Worm (Caenorhabditis elegans) whole organism, L1 larva: ENCODE results near the gene tag-120.

Source experiments
- C04F5.9 ChIP-seq: sonication (generic microtip); optimal IDR thresholded peaks from 2 replicates; lab custom pipeline; 2016; ENCODE audit warnings: missing genetic modification characterization, missing compliant biosample characterization
- C16A3.4 ChIP-seq: fragments of 150-350 bp; optimal IDR thresholded peaks from 2 replicates; lab custom pipeline; 2014; ENCODE audit warnings: missing biosample characterization, missing genetic modification characterization
- C34B4.2 ChIP-seq: sonication (generic microtip); optimal IDR thresholded peaks from 2 replicates; lab custom pipeline; 2017; ENCODE audit warnings: mild to moderate bottlenecking, missing genetic modification characterization, missing compliant biosample characterization
- F16B12.6 ChIP-seq: fragments of 150-350 bp; optimal IDR thresholded peaks from 2 replicates; lab custom pipeline; 2014; ENCODE audit warnings: missing biosample characterization, missing genetic modification characterization
- aha-1 ChIP-seq: fragments of 150-350 bp; optimal IDR thresholded peaks from 2 replicates; lab custom pipeline; 2014; ENCODE audit warnings: missing biosample characterization, missing genetic modification characterization
- ama-1 ChIP-seq: fragments of 150-350 bp; optimal IDR thresholded peaks from 2 replicates; lab custom pipeline; 2014
- blmp-1 ChIP-seq: fragments of 150-350 bp; optimal IDR thresholded peaks from 2 replicates; lab custom pipeline; 2014; ENCODE audit warnings: missing biosample characterization, missing genetic modification characterization
- ceh-82 ChIP-seq, 3 experiments: fragments of 150-350 bp in 1 of 3; sonication (generic microtip) in 2 of 3; optimal IDR thresholded peaks; 2 replicates each; lab custom pipeline; 2014 to 2017; ENCODE audit warnings: missing biosample characterization in 3 of 3, missing genetic modification characterization in 3 of 3
- ceh-88 ChIP-seq: fragments of 200-800 bp; sonication (Bioruptor generic); IDR thresholded peaks from 2 replicates; pipeline ENCODE4 v1.3.6; 2022; ENCODE audit warnings: missing genetic modification characterization, missing compliant biosample characterization
- ces-1 ChIP-seq: fragments of 150-350 bp; optimal IDR thresholded peaks from 2 replicates; lab custom pipeline; 2014; ENCODE audit warnings: missing biosample characterization, missing genetic modification reagents, missing genetic modification characterization
- dpl-1 ChIP-seq, 3 experiments: fragments of 150-350 bp in 2 of 3; sonication (generic microtip) in 1 of 3; optimal IDR thresholded peaks; 2 replicates each; lab custom pipeline; 2014 to 2017; ENCODE audit warnings: missing biosample characterization in 3 of 3, missing genetic modification characterization in 3 of 3, missing genetic modification reagents in 3 of 3
- efl-1 ChIP-seq, 4 experiments: fragments of 150-350 bp; optimal IDR thresholded peaks in 3 of 4; peaks in 1 of 4; 1 replicate in 1 of 4; 2 replicates in 3 of 4; lab custom pipeline; 2014; ENCODE audit warnings: missing biosample characterization in 2 of 4, missing genetic modification characterization in 2 of 4, missing genetic modification reagents in 2 of 4
- efl-3 ChIP-seq: fragments of 200-800 bp; sonication (Bioruptor generic); optimal IDR thresholded peaks from 2 replicates; lab custom pipeline; 2018; ENCODE audit warnings: mild to moderate bottlenecking, missing genetic modification characterization, missing compliant biosample characterization
- egl-13 ChIP-seq: sonication (generic microtip); optimal IDR thresholded peaks from 2 replicates; lab custom pipeline; 2016; ENCODE audit warnings: missing genotype, missing genetic modification reagents, missing genetic modification characterization, missing compliant biosample characterization
- egl-27 ChIP-seq, 2 experiments: fragments of 150-350 bp in 1 of 2; sonication (generic microtip); optimal IDR thresholded peaks; 3 replicates each; lab custom pipeline; 2017 to 2018; ENCODE audit warnings: missing biosample characterization in 2 of 2, missing genetic modification characterization in 2 of 2, missing genetic modification reagents in 2 of 2
- elt-3 ChIP-seq, 6 experiments: fragments of 150-350 bp in 1 of 6; sonication (generic microtip); optimal IDR thresholded peaks; 2 replicates each; lab custom pipeline; 2017 to 2018; ENCODE audit warnings: missing biosample characterization in 6 of 6, missing genetic modification characterization in 6 of 6, inconsistent platforms in 1 of 6
- ets-5 ChIP-seq: fragments of 200-800 bp; sonication (Bioruptor generic); IDR thresholded peaks from 2 replicates; pipeline ENCODE4 v1.3.6; 2022; ENCODE audit warnings: missing genetic modification characterization, missing compliant biosample characterization
- fkh-10 ChIP-seq: sonication (generic microtip); optimal IDR thresholded peaks from 2 replicates; lab custom pipeline; 2017; ENCODE audit warnings: missing biosample characterization, missing genetic modification reagents, missing genetic modification characterization
- fkh-4 ChIP-seq: sonication (generic microtip); optimal IDR thresholded peaks from 2 replicates; lab custom pipeline; 2016; ENCODE audit warnings: missing compliant biosample characterization, missing genetic modification characterization, borderline replicate concordance
- grh-1 ChIP-seq: fragments of 200-800 bp; sonication (Bioruptor generic); IDR thresholded peaks from 2 replicates; pipeline ENCODE4 v1.3.6; 2022; ENCODE audit warnings: missing genetic modification reagents, missing genetic modification characterization, missing compliant biosample characterization
- hlh-17 ChIP-seq: fragments of 200-800 bp; sonication (Bioruptor generic); optimal IDR thresholded peaks from 2 replicates; lab custom pipeline; 2018; ENCODE audit warnings: missing genetic modification characterization, mild to moderate bottlenecking, missing compliant biosample characterization, moderate library complexity, borderline replicate concordance
- hlh-4 ChIP-seq: sonication (generic microtip); optimal IDR thresholded peaks from 2 replicates; lab custom pipeline; 2016; ENCODE audit warnings: mild to moderate bottlenecking, missing genetic modification characterization, missing compliant biosample characterization
- hpl-2 ChIP-seq: fragments of 150-350 bp; optimal IDR thresholded peaks from 2 replicates; lab custom pipeline; 2014; ENCODE audit warnings: missing biosample characterization, missing genetic modification reagents, missing genetic modification characterization
- irx-1 ChIP-seq: sonication (generic microtip); optimal IDR thresholded peaks from 2 replicates; lab custom pipeline; 2016; ENCODE audit warnings: missing genetic modification characterization, missing compliant biosample characterization
- lin-14 ChIP-seq: fragments of 200-800 bp; sonication (Bioruptor generic); optimal IDR thresholded peaks from 2 replicates; lab custom pipeline; 2018; ENCODE audit warnings: mild to moderate bottlenecking, missing genetic modification characterization, moderate library complexity, missing compliant biosample characterization
- lin-15B ChIP-seq: fragments of 150-350 bp; sonication (generic microtip); optimal IDR thresholded peaks from 3 replicates; lab custom pipeline; 2014; ENCODE audit warnings: missing biosample characterization, missing genetic modification characterization
- lin-35 ChIP-seq, 2 experiments: fragments of 150-350 bp; optimal IDR thresholded peaks; 2 replicates each; lab custom pipeline; 2014; ENCODE audit warnings: missing biosample characterization in 2 of 2, missing genetic modification characterization in 2 of 2, missing genetic modification reagents in 2 of 2
- lin-39 ChIP-seq: fragments of 150-350 bp; optimal IDR thresholded peaks from 2 replicates; lab custom pipeline; 2014; ENCODE audit warnings: missing biosample characterization, missing genetic modification reagents, missing genetic modification characterization
- lir-3 ChIP-seq: sonication (generic microtip); optimal IDR thresholded peaks from 2 replicates; lab custom pipeline; 2016; ENCODE audit warnings: mild to moderate bottlenecking, missing genetic modification characterization, moderate library complexity, missing compliant biosample characterization; ENCODE audit not compliant: poor library complexity
- mdl-1 ChIP-seq, 2 experiments: fragments of 150-350 bp; optimal IDR thresholded peaks; 2 replicates each; lab custom pipeline; 2014 to 2017; ENCODE audit warnings: missing biosample characterization in 2 of 2, missing genetic modification characterization in 2 of 2, inconsistent platforms in 1 of 2
- mep-1 ChIP-seq: fragments of 150-350 bp; optimal IDR thresholded peaks from 2 replicates; lab custom pipeline; 2014; ENCODE audit warnings: missing biosample characterization, missing genetic modification characterization
- nhr-20 ChIP-seq: sonication (generic microtip); optimal IDR thresholded peaks from 2 replicates; lab custom pipeline; 2016; ENCODE audit warnings: mild to moderate bottlenecking, missing genetic modification characterization, missing compliant biosample characterization
- nhr-237 ChIP-seq: fragments of 150-350 bp; optimal IDR thresholded peaks from 2 replicates; lab custom pipeline; 2014; ENCODE audit warnings: missing biosample characterization, missing genetic modification characterization
- nhr-28 ChIP-seq: fragments of 150-350 bp; optimal IDR thresholded peaks from 2 replicates; lab custom pipeline; 2014; ENCODE audit warnings: missing biosample characterization, missing genetic modification characterization
- nhr-47 ChIP-seq: sonication (generic microtip); optimal IDR thresholded peaks from 2 replicates; lab custom pipeline; 2016; ENCODE audit warnings: mild to moderate bottlenecking, missing genetic modification characterization, moderate library complexity, missing compliant biosample characterization
- nhr-77 ChIP-seq: fragments of 150-350 bp; optimal IDR thresholded peaks from 2 replicates; lab custom pipeline; 2014; ENCODE audit warnings: missing biosample characterization, missing genetic modification characterization
- nhr-84 ChIP-seq: sonication (generic microtip); optimal IDR thresholded peaks from 2 replicates; lab custom pipeline; 2017; ENCODE audit warnings: missing biosample characterization, missing genetic modification characterization
- nhr-90 ChIP-seq: sonication (generic microtip); optimal IDR thresholded peaks from 2 replicates; lab custom pipeline; 2016; ENCODE audit warnings: mild to moderate bottlenecking, missing genetic modification characterization, missing compliant biosample characterization; ENCODE audit not compliant: poor library complexity
- pag-3 ChIP-seq: sonication (generic microtip); optimal IDR thresholded peaks from 2 replicates; lab custom pipeline; 2017; ENCODE audit warnings: missing genetic modification characterization, mild to moderate bottlenecking, missing compliant biosample characterization, antibody characterized with exemption, borderline replicate concordance; ENCODE audit not compliant: insufficient read depth
- pax-3 ChIP-seq: fragments of 200-800 bp; sonication (Bioruptor generic); optimal IDR thresholded peaks from 2 replicates; lab custom pipeline; 2018; ENCODE audit warnings: mild to moderate bottlenecking, missing genetic modification characterization, moderate library complexity, missing compliant biosample characterization
- pqm-1 ChIP-seq: sonication (generic microtip); optimal IDR thresholded peaks from 3 replicates; lab custom pipeline; 2017; ENCODE audit warnings: missing biosample characterization, missing genetic modification characterization
- rnt-1 ChIP-seq: sonication (generic microtip); optimal IDR thresholded peaks from 2 replicates; lab custom pipeline; 2016; ENCODE audit warnings: mild to moderate bottlenecking, missing genetic modification characterization, moderate library complexity, missing compliant biosample characterization
- skn-1 ChIP-seq: fragments of 150-350 bp; optimal IDR thresholded peaks from 2 replicates; lab custom pipeline; 2014; ENCODE audit warnings: missing biosample characterization, missing genetic modification characterization
- snpc-4 ChIP-seq: fragments of 150-350 bp; optimal IDR thresholded peaks from 2 replicates; lab custom pipeline; 2014; ENCODE audit warnings: missing biosample characterization, missing genetic modification characterization
- sox-4 ChIP-seq: sonication (generic microtip); optimal IDR thresholded peaks from 2 replicates; lab custom pipeline; 2016; ENCODE audit warnings: missing genetic modification characterization, missing compliant biosample characterization
- sup-37 ChIP-seq: fragments of 200-800 bp; sonication (Bioruptor generic); optimal IDR thresholded peaks from 2 replicates; lab custom pipeline; 2018; ENCODE audit warnings: mild to moderate bottlenecking, missing genetic modification characterization, missing compliant biosample characterization
- swsn-7 ChIP-seq: sonication (generic microtip); optimal IDR thresholded peaks from 2 replicates; lab custom pipeline; 2016; ENCODE audit warnings: missing genetic modification characterization, missing compliant biosample characterization
- tlp-1 ChIP-seq: fragments of 150-350 bp; optimal IDR thresholded peaks from 2 replicates; lab custom pipeline; 2014; ENCODE audit warnings: missing biosample characterization, missing genetic modification characterization
- unc-30 ChIP-seq: sonication (generic microtip); optimal IDR thresholded peaks from 2 replicates; lab custom pipeline; 2017; ENCODE audit warnings: missing biosample characterization, missing genetic modification characterization
- vab-15 ChIP-seq: sonication (generic microtip); optimal IDR thresholded peaks from 2 replicates; lab custom pipeline; 2017; ENCODE audit warnings: missing genotype, mild to moderate bottlenecking, missing genetic modification characterization, missing compliant biosample characterization
- xbp-1 ChIP-seq: sonication (generic microtip); optimal IDR thresholded peaks from 2 replicates; lab custom pipeline; 2016; ENCODE audit warnings: missing genetic modification characterization, missing compliant biosample characterization
- zag-1 ChIP-seq: fragments of 150-350 bp; optimal IDR thresholded peaks from 2 replicates; lab custom pipeline; 2014; ENCODE audit warnings: missing biosample characterization, missing genetic modification characterization
- ztf-11 ChIP-seq, 2 experiments: sonication (generic microtip); optimal IDR thresholded peaks; 2 replicates each; lab custom pipeline; 2016 to 2017; ENCODE audit warnings: missing genetic modification characterization in 2 of 2, missing biosample characterization in 1 of 2, missing compliant biosample characterization in 1 of 2

tag-120 gene

DNA sequence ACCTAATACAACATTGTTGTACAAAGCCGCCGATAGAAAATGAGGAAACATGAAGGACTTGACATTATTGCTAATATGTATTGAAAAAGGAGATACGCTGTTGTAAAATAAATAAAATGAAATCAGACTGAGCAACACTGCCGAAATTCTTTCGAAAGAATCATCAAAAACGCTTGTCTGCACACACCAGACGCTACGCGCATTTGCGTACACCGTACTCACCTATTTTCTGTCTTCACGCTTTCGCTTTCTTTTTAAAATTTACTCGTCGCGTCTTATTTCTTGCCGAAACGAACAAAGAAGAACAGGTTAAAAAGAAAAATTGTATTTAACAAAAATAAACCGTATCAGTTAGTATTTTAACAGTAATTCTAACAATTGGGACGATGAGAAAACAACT lies 18.9 kb downstream of the tag-120 start (continued):
- TF ChIP-seq mdl-1 (tag; optimal IDR thresholded peaks at IDR 0.05; lab: Kevin White, UChicago) (peak in 1 of 2 experiments; percentile 40), hpl-2 (no peak), grh-1 (GFP tag; lab: Robert Waterston, UW) (no peak), efl-1 (optimal IDR thresholded peaks at IDR 0.05; lab: Kevin White, UChicago) (peak; percentile 33 to 55), efl-1 (GFP tag; optimal IDR thresholded peaks at IDR 0.05 in 1 of 2; lab: Kevin White, UChicago) (peak; percentile 50 to 94), ama-1 (lab: Kevin White, UChicago) (no peak), nhr-90 (tag; lab: Kevin White, UChicago) (peak; percentile 3), sup-37 (no peak), mep-1 (tag; lab: Kevin White, UChicago) (peak; percentile 64), pqm-1 (tag; lab: Kevin White, UChicago) (no peak), ceh-82 (tag; optimal IDR thresholded peaks at IDR 0.05; lab: Kevin White, UChicago) (peak in 1 of 3 experiments; percentile 59), ztf-11 (tag; optimal IDR thresholded peaks at IDR 0.05; lab: Kevin White, UChicago) (no peak), C16A3.4 (tag; lab: Kevin White, UChicago) (peak; percentile 52), aha-1 (tag; lab: Kevin White, UChicago) (no peak), fkh-4 (tag; lab: Kevin White, UChicago) (no peak), xbp-1 (tag; lab: Kevin White, UChicago) (peak; percentile 39), C04F5.9 (no peak), efl-3 (GFP tag; lab: Kevin White, UChicago) (no peak), tlp-1 (tag; lab: Kevin White, UChicago) (no peak), hlh-4 (tag; lab: Kevin White, UChicago) (no peak), hlh-17 (no peak), lin-35 (GFP tag; optimal IDR thresholded peaks at IDR 0.05; lab: Kevin White, UChicago) (peak; percentile 42 to 59), F16B12.6 (tag; lab: Kevin White, UChicago) (peak; percentile 93), nhr-77 (tag; lab: Kevin White, UChicago) (no peak), pag-3 (no peak), elt-3 (tag; optimal IDR thresholded peaks at IDR 0.05; lab: Kevin White, UChicago) (peak in 2 of 6 experiments; percentile 48 to 51), egl-27 (tag; optimal IDR thresholded peaks at IDR 0.05; lab: Kevin White, UChicago) (no peak), nhr-28 (tag; lab: Kevin White, UChicago) (no peak), C34B4.2 (tag; lab: Kevin White, UChicago) (no peak), lin-39 (peak; percentile 4), blmp-1 (tag; lab: Kevin White, UChicago) (peak; percentile 99), zag-1 (tag; lab: Kevin White, UChicago) (no peak), nhr-84 (tag; lab: Kevin White, UChicago) (no peak), ceh-88 (GFP tag; lab: Robert Waterston, UW) (no peak), swsn-7 (peak; percentile 42), snpc-4 (tag; lab: Kevin White, UChicago) (no peak), sox-4 (no peak), lir-3 (tag; lab: Kevin White, UChicago) (no peak), pax-3 (tag; lab: Kevin White, UChicago) (no peak), skn-1 (tag; lab: Kevin White, UChicago) (peak; percentile 72), fkh-10 (no peak), lin-15B (tag; lab: Kevin White, UChicago) (peak; percentile 5), nhr-20 (tag; lab: Kevin White, UChicago) (peak; percentile 45), vab-15 (no peak), lin-14 (no peak), unc-30 (tag; lab: Kevin White, UChicago) (no peak), dpl-1 (GFP tag; optimal IDR thresholded peaks at IDR 0.05; lab: Kevin White, UChicago) (peak; percentile 24 to 57 (median 38)), rnt-1 (tag; lab: Kevin White, UChicago) (peak; percentile 35), nhr-47 (tag; lab: Kevin White, UChicago) (no peak), irx-1 (tag; lab: Kevin White, UChicago) (no peak), ces-1 (GFP tag; lab: Kevin White, UChicago) (no peak), nhr-237 (no peak), egl-13 (tag; lab: Kevin White, UChicago) (no peak), ets-5 (GFP tag; lab: Robert Waterston, UW) (no peak)
